Worm (Caenorhabditis elegans) whole organism, L2 larva: ENCODE data around the gene C31B8.1.

Source experiments
- nhr-237 ChIP-seq: fragments of 150-350 bp; optimal IDR thresholded peaks from 2 replicates; lab custom pipeline; 2014; ENCODE audit warnings: missing biosample characterization, missing genetic modification characterization
- skn-1 ChIP-seq: sonication (generic microtip); optimal IDR thresholded peaks from 2 replicates; lab custom pipeline; 2017; ENCODE audit warnings: missing biosample characterization, missing genetic modification characterization

DNA sequence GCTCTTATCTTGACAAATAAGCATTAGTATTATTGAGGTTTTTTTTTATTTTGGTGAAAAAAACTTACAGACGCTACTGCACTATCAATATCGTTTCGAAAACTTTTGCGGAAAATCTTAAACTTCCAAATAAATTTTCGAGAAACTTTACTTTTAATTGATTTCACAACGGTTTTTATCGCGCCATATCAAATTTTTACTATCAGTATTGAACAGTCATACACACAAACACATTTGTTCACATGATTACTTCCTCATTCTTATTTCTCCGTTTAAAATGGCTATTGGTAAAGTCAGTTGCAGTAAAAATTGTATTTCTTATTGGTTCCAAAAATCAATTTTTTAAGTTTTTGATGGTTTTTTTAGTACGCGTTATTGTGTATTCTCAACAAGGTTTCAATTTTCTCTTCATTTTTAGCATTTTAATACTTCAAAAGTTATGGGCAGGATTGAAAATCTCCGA lies 35.1 kb upstream of the C31B8.1 start, which contains the start of gene pals-32:
- TF ChIP-seq nhr-237 (tag; lab: Kevin White, UChicago) (no peak), skn-1 (tag; lab: Kevin White, UChicago) (no peak)
